Fruit fly (Drosophila melanogaster): ENCODE results near the gene Sem1.

DNA sequence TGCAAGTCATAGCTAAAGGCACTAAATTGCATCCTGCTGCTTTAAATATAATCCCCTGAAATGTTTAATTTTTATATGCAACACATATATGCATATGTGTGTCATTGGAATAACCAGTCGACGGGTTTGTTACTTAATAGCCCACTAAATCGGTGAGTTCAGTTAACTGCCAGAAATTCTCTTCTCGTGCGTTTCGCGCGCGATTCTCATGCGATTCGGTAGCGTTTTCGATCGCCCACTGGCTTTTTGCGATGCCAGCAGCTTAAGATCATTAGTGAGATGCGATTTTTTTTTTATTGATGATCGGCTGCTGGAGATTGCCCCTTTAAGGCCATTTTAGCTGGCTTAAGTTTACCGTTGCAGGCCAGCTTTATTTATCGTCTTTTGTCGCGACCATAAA, 7.4 kb downstream of the Sem1 start:
- TF ChIP-seq CTCF (optimal IDR thresholded peaks at IDR 0.05) = no peak
- TF ChIP-seq CG8478 (optimal IDR thresholded peaks at IDR 0.05) = no peak
